Worm (Caenorhabditis elegans) whole organism, young adult: ENCODE results near the gene ufd-1.

ENCODE experiments used
- C17E4.6 ChIP-seq: fragments of 200-800 bp; sonication (Bioruptor generic); IDR thresholded peaks from 2 replicates; pipeline ENCODE4 v1.3.6; 2022; ENCODE audit warnings: missing genetic modification reagents, missing genetic modification characterization, missing compliant biosample characterization
- F23B12.7 ChIP-seq: sonication (generic microtip); optimal IDR thresholded peaks from 2 replicates; lab custom pipeline; 2017; ENCODE audit warnings: missing genetic modification characterization, mild to moderate bottlenecking, missing compliant biosample characterization, antibody characterized with exemption, moderate library complexity; ENCODE audit not compliant: insufficient read depth
- F33H1.4 ChIP-seq: fragments of 200-800 bp; sonication (Bioruptor generic); IDR thresholded peaks from 2 replicates; pipeline ENCODE4 v1.3.6; 2022; ENCODE audit warnings: missing genetic modification reagents, missing genetic modification characterization, missing compliant biosample characterization
- Y56A3A.18 ChIP-seq: fragments of 200-800 bp; sonication (Bioruptor generic); IDR thresholded peaks from 2 replicates; pipeline ENCODE4 v1.3.6; 2022; ENCODE audit warnings: missing genetic modification reagents, missing genetic modification characterization, missing compliant biosample characterization
- akir-1 ChIP-seq: fragments of 200-800 bp; sonication (Bioruptor generic); optimal IDR thresholded peaks from 2 replicates; lab custom pipeline; 2018; ENCODE audit warnings: mild to moderate bottlenecking, missing genetic modification characterization, moderate library complexity, missing compliant biosample characterization
- ama-1 ChIP-seq, 3 experiments: fragments of 150-350 bp in 1 of 3; sonication (generic microtip) in 2 of 3; optimal IDR thresholded peaks; 2 replicates each; lab custom pipeline; 2014 to 2018; ENCODE audit warnings: missing biosample characterization in 2 of 3, missing genetic modification characterization in 2 of 3, missing genetic modification reagents in 2 of 3
- athp-1 ChIP-seq: sonication (generic microtip); optimal IDR thresholded peaks from 2 replicates; lab custom pipeline; 2017; ENCODE audit warnings: mild to moderate bottlenecking, missing genetic modification characterization, missing compliant biosample characterization
- attf-6 ChIP-seq: fragments of 200-800 bp; sonication (Bioruptor generic); IDR thresholded peaks from 2 replicates; pipeline ENCODE4 v1.3.6; 2022; ENCODE audit warnings: missing genetic modification reagents, missing genetic modification characterization, missing compliant biosample characterization
- ccch-3 ChIP-seq: fragments of 200-800 bp; sonication (Bioruptor generic); optimal IDR thresholded peaks from 2 replicates; lab custom pipeline; 2018; ENCODE audit warnings: mild to moderate bottlenecking, missing genetic modification characterization, missing compliant biosample characterization
- ceh-27 ChIP-seq: fragments of 200-800 bp; sonication (Bioruptor generic); optimal IDR thresholded peaks from 2 replicates; lab custom pipeline; 2018; ENCODE audit warnings: mild to moderate bottlenecking, missing genetic modification characterization, moderate library complexity, missing compliant biosample characterization
- ceh-58 ChIP-seq: fragments of 200-800 bp; sonication (Bioruptor generic); IDR thresholded peaks from 2 replicates; pipeline ENCODE4 v1.3.6; 2022; ENCODE audit warnings: missing genetic modification characterization, missing compliant biosample characterization
- dpl-1 ChIP-seq: fragments of 150-350 bp; optimal IDR thresholded peaks from 2 replicates; lab custom pipeline; 2014; ENCODE audit warnings: missing biosample characterization, missing genetic modification reagents, missing genetic modification characterization
- fkh-3 ChIP-seq: sonication (generic microtip); optimal IDR thresholded peaks from 2 replicates; lab custom pipeline; 2016; ENCODE audit warnings: mild to moderate bottlenecking, missing genetic modification characterization, missing compliant biosample characterization
- gei-17 ChIP-seq: fragments of 200-800 bp; sonication (Bioruptor generic); optimal IDR thresholded peaks from 2 replicates; lab custom pipeline; 2018; ENCODE audit warnings: mild to moderate bottlenecking, missing genetic modification characterization, missing compliant biosample characterization
- hsf-1 ChIP-seq: fragments of 200-800 bp; sonication (Bioruptor generic); IDR thresholded peaks from 2 replicates; pipeline ENCODE4 v1.3.6; 2022; ENCODE audit warnings: missing genetic modification reagents, missing genetic modification characterization, missing compliant biosample characterization
- madf-10 ChIP-seq: sonication (generic microtip); optimal IDR thresholded peaks from 2 replicates; lab custom pipeline; 2016; ENCODE audit warnings: mild to moderate bottlenecking, missing genetic modification characterization, missing compliant biosample characterization
- mcd-1 ChIP-seq: fragments of 200-800 bp; sonication (Bioruptor generic); IDR thresholded peaks from 2 replicates; pipeline ENCODE4 v1.3.6; 2022; ENCODE audit warnings: missing genetic modification reagents, missing genetic modification characterization, missing compliant biosample characterization
- mxl-1 ChIP-seq: sonication (generic microtip); optimal IDR thresholded peaks from 2 replicates; lab custom pipeline; 2016; ENCODE audit warnings: missing genetic modification characterization, missing compliant biosample characterization
- nfya-1 ChIP-seq: sonication (generic microtip); optimal IDR thresholded peaks from 2 replicates; lab custom pipeline; 2017; ENCODE audit warnings: antibody characterized with exemption, missing compliant biosample characterization, missing genetic modification characterization, borderline replicate concordance; ENCODE audit not compliant: insufficient read depth
- pha-4 ChIP-seq: fragments of 150-350 bp; sonication (generic microtip); optimal IDR thresholded peaks from 2 replicates; lab custom pipeline; 2014; ENCODE audit warnings: missing biosample characterization, missing genetic modification reagents, missing genetic modification characterization
- rcor-1 ChIP-seq: fragments of 200-800 bp; sonication (Bioruptor generic); IDR thresholded peaks from 2 replicates; pipeline ENCODE4 v1.3.6; 2022; ENCODE audit warnings: missing genetic modification reagents, missing genetic modification characterization, missing compliant biosample characterization
- rec-8 ChIP-seq, 2 experiments: sonication (generic microtip); optimal IDR thresholded peaks; 2 replicates each; lab custom pipeline; 2016; ENCODE audit warnings: mild to moderate bottlenecking in 2 of 2, missing genetic modification characterization in 2 of 2, missing genetic modification reagents in 2 of 2, missing genotype in 2 of 2, missing biosample characterization in 1 of 2, missing compliant biosample characterization in 1 of 2, moderate library complexity in 1 of 2
- repo-1 ChIP-seq: sonication (generic microtip); optimal IDR thresholded peaks from 2 replicates; lab custom pipeline; 2017; ENCODE audit warnings: mild to moderate bottlenecking, missing genetic modification characterization, missing compliant biosample characterization
- rpc-1 ChIP-seq, 2 experiments: fragments of 150-350 bp in 1 of 2; sonication (generic microtip) in 1 of 2; optimal IDR thresholded peaks; 2 replicates each; lab custom pipeline; 2014 to 2018; ENCODE audit warnings: missing biosample characterization in 1 of 2, missing genetic modification characterization in 1 of 2, missing genetic modification reagents in 1 of 2, missing genotype in 1 of 2
- snpc-4 ChIP-seq, 5 experiments: fragments of 150-350 bp in 1 of 5; sonication (generic microtip) in 4 of 5; optimal IDR thresholded peaks; 2 replicates each; lab custom pipeline; 2014 to 2018; ENCODE audit warnings: missing genetic modification characterization in 5 of 5, missing biosample characterization in 3 of 5, antibody characterized with exemption in 2 of 5, mild to moderate bottlenecking in 2 of 5, missing compliant biosample characterization in 2 of 5, missing genotype in 2 of 5, moderate library complexity in 2 of 5, missing genetic modification reagents in 1 of 5
- sptf-2 ChIP-seq: fragments of 200-800 bp; sonication (Bioruptor generic); optimal IDR thresholded peaks from 2 replicates; lab custom pipeline; 2018; ENCODE audit warnings: mild to moderate bottlenecking, missing genetic modification characterization, missing compliant biosample characterization
- tbx-9 ChIP-seq: sonication (generic microtip); optimal IDR thresholded peaks from 2 replicates; lab custom pipeline; 2016; ENCODE audit warnings: borderline replicate concordance, missing genetic modification characterization, inconsistent platforms, missing compliant biosample characterization
- zfh-2 ChIP-seq: fragments of 200-800 bp; sonication (Bioruptor generic); conservative IDR thresholded peaks from 2 replicates; pipeline ENCODE4 v1.3.6; 2022; ENCODE audit warnings: missing genetic modification reagents, missing genetic modification characterization, missing compliant biosample characterization
- ztf-18 ChIP-seq: sonication (generic microtip); optimal IDR thresholded peaks from 2 replicates; lab custom pipeline; 2016; ENCODE audit warnings: missing genotype, mild to moderate bottlenecking, missing genetic modification characterization, missing compliant biosample characterization
- ztf-22 ChIP-seq: fragments of 200-800 bp; sonication (Bioruptor generic); optimal IDR thresholded peaks from 2 replicates; lab custom pipeline; 2018; ENCODE audit warnings: mild to moderate bottlenecking, missing genetic modification characterization, moderate library complexity, missing compliant biosample characterization

ufd-1 gene

DNA sequence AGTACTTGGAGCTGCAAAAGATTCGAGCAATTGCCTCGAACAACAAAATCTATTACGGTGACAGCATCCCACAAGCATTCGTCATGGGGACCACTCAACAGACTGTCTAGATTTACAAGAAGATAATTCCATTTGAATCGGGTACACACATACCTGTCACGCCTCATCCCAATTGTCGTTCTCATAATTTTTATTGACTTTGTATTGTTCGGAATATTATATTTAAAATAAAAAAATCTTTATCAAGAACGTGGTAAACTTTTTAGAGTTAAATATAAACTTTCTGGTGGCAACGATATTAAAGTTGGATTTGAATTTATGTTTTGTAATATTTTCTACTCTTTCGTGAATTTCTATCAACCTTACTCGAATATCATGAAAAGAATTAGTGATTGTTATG is 41.5 kb downstream of the ufd-1 start, which contains the start of gene C42C1.9:
C42C1.9 (plus strand) TSS at position 301 of the 400 bp plus-strand sequence.
- no peak for TF ChIP-seq ama-1 (optimal IDR thresholded peaks at IDR 0.05; lab: Kevin White, UChicago)
- TF ChIP-seq ama-1 (GFP tag; optimal IDR thresholded peaks at IDR 0.05; lab: Kevin White, UChicago) = no peak
- no peak for TF ChIP-seq mxl-1 (tag; lab: Kevin White, UChicago)
- TF ChIP-seq snpc-4 (GFP tag; optimal IDR thresholded peaks at IDR 0.05; lab: Kevin White, UChicago) = no peak
- TF ChIP-seq snpc-4 (tag; optimal IDR thresholded peaks at IDR 0.05; lab: Kevin White, UChicago) = no peak
- no peak for TF ChIP-seq gei-17 (GFP tag; lab: Kevin White, UChicago)
- no peak for TF ChIP-seq ceh-27 (GFP tag; lab: Kevin White, UChicago)
- TF ChIP-seq fkh-3 (tag; lab: Kevin White, UChicago) = no peak
- TF ChIP-seq C17E4.6 (GFP tag; lab: Robert Waterston, UW) = no peak
- TF ChIP-seq, all 124 proteins: peak for 0

DNA sequence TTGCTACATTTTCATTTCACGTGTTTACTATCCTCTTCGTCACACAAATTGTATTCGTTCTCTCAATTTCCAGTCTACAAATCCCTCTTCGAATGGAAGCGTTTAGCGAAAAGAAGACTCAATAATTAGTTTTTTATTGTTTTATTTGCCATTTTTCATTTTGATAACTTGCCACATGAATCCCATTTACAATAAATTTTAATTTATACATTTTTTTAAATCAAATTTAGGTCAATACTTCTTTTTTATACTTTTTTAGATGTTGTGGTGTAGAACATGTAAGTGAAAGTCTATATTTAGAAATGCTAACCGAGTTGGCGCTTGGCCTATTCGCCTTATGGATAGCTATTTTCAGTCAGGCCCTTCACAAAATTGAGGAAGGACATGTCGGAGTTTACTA is 43.1 kb downstream of the ufd-1 start, which contains the start of gene erl-1:
erl-1 (plus strand) TSS at position 301 of the 400 bp plus-strand sequence.
- TF ChIP-seq zfh-2 (GFP tag; lab: Robert Waterston, UW) (no peak), ztf-22 (GFP tag; lab: Kevin White, UChicago) (no peak), nfya-1 (tag; lab: Kevin White, UChicago) (no peak), ceh-58 (GFP tag; lab: Robert Waterston, UW) (no peak), attf-6 (GFP tag; lab: Robert Waterston, UW) (no peak), ztf-18 (tag; lab: Kevin White, UChicago) (no peak), F23B12.7 (tag; lab: Kevin White, UChicago) (no peak), rec-8 (tag; optimal IDR thresholded peaks at IDR 0.05; lab: Kevin White, UChicago) (no peak), hsf-1 (GFP tag; lab: Robert Waterston, UW) (no peak), madf-10 (tag; lab: Kevin White, UChicago) (no peak)

DNA sequence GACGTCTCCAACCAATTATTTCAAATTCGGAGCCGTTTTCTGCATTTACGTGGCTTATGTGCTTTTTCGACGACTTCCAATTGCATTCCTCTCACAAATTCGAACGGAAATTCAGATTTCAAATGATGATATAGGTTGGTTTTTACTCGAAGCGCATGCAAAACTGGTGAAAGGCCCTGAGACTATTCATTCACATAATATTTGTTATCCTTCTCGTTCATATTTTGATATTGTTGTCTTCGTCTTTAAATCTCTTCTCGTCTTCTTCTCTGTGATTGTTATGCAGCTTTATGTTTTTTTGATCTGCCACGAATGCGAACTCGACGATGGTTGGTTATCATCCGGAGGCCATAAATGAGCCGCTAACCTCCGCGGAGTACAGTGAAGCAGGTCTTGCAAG is 47.8 kb downstream of the ufd-1 start, which contains the start of gene hpo-12:
hpo-12 (plus strand) TSS at position 301 of the 400 bp plus-strand sequence.
- no peak for TF ChIP-seq mcd-1 (GFP tag; lab: Robert Waterston, UW)
- TF ChIP-seq akir-1 (GFP tag; lab: Kevin White, UChicago) = no peak
- TF ChIP-seq rpc-1 (optimal IDR thresholded peaks at IDR 0.05; lab: Kevin White, UChicago) = no peak
- no peak for TF ChIP-seq rpc-1 (tag; optimal IDR thresholded peaks at IDR 0.05; lab: Kevin White, UChicago)
- TF ChIP-seq sptf-2 (GFP tag; lab: Kevin White, UChicago) = no peak

ce11 chrIV:12282157-12282789 is 48.4 kb downstream of the ufd-1 start, which contains the start of the genes C42C1.12 and C42C1.19:
Gene C42C1.12, minus strand, starts transcription at chrIV:12282207.
Gene C42C1.19, plus strand, starts transcription at chrIV:12282739.
- TF ChIP-seq dpl-1 (no peak), tbx-9 (no peak), rcor-1 (GFP tag; lab: Robert Waterston, UW) (no peak), repo-1 (no peak), F33H1.4 (GFP tag; lab: Robert Waterston, UW) (0 out of 2 replicates have a peak, but pooled peaks have one; percentile 24), ccch-3 (GFP tag; lab: Kevin White, UChicago) (no peak), Y56A3A.18 (GFP tag; lab: Robert Waterston, UW) (no peak), pha-4 (tag; lab: Kevin White, UChicago) (no peak), athp-1 (tag; lab: Kevin White, UChicago) (no peak)
